Worm (Caenorhabditis elegans) whole organism, L4/young adult: ENCODE measurements around the gene sqrd-1.

Source experiments
- W03F9.2 ChIP-seq: fragments of 150-350 bp; optimal IDR thresholded peaks from 2 replicates; lab custom pipeline; 2014; ENCODE audit warnings: missing biosample characterization, missing genetic modification characterization
- dao-5 ChIP-seq: sonication (generic microtip); optimal IDR thresholded peaks from 2 replicates; lab custom pipeline; 2016; ENCODE audit warnings: missing genotype, missing genetic modification characterization, moderate library complexity, missing compliant biosample characterization

ce11 chrIV:14186264-14186663 is 33.4 kb upstream of the sqrd-1 start:
- TF ChIP-seq W03F9.2 (tag; lab: Kevin White, UChicago) (no peak), dao-5 (tag; lab: Kevin White, UChicago) (no peak)
